Fruit fly (Drosophila melanogaster): ENCODE data around the gene Nepl20.

The Nepl20 gene

DNA sequence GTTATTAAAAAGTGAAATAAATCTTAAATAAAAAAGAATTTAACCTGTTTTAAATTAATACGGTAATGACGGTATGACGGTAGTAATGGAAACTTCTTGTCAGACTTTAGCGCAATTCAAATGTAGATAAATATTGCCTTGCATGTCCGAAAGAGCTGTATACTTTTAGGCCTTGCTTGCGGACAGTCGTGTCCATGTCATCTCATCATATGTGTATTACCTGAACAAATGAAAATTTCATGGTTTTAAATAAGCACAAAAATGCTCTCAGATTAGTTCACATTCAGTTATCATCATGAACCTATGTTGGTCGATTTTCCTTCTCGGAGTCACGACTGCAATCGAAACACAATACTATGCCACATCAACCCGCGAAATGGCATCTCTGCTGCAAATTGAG is 42.2 kb downstream of the Nepl20 start, which contains the start of gene CG11828:
TSS of gene CG11828 (plus strand) at position 301 of the 400 bp plus-strand sequence.
- TF ChIP-seq CG7101 (tag; optimal IDR thresholded peaks at IDR 0.05), result no peak
- no peak for TF ChIP-seq CG12768 (GFP tag; optimal IDR thresholded peaks at IDR 0.05)
- TF ChIP-seq Crg-1 (GFP tag; optimal IDR thresholded peaks at IDR 0.05), result no peak
- no peak for TF ChIP-seq cnc (optimal IDR thresholded peaks at IDR 0.05)
- no peak for TF ChIP-seq Mnt (GFP tag; optimal IDR thresholded peaks at IDR 0.05)
- TF ChIP-seq Clk (GFP tag; optimal IDR thresholded peaks at IDR 0.05), result no peak
- TF ChIP-seq Hr96 (GFP tag; optimal IDR thresholded peaks at IDR 0.05), result no peak
- TF ChIP-seq CG7045 (GFP tag; optimal IDR thresholded peaks at IDR 0.05), result no peak
- no peak for TF ChIP-seq CG1620 (GFP tag; optimal IDR thresholded peaks at IDR 0.05)
- no peak for TF ChIP-seq pad (GFP tag; optimal IDR thresholded peaks at IDR 0.05)
- TF ChIP-seq CG5204 (GFP tag; optimal IDR thresholded peaks at IDR 0.05), result no peak
- no peak for TF ChIP-seq ovo (GFP tag; optimal IDR thresholded peaks at IDR 0.05)
- TF ChIP-seq cic (GFP tag; optimal IDR thresholded peaks at IDR 0.05), result no peak
- no peak for TF ChIP-seq toe (GFP tag; optimal IDR thresholded peaks at IDR 0.05)
- no peak for TF ChIP-seq bab1 (GFP tag; optimal IDR thresholded peaks at IDR 0.05)
- TF ChIP-seq CG11617 (GFP tag; optimal IDR thresholded peaks at IDR 0.05), result no peak
